Comparison of ENCODE assay signal across 1 fruit fly cellular context in genomic region chrX:8492849-8493248, dm6.
A peak's percentile ranks its signal among the peaks of the same experiment; 100 is the strongest.
TF ChIP-seq lines count a peak whose summit lies in the region.

No protein-coding gene starts in this region.

TF ChIP-seq in whole organism, embryonic, 481 proteins besides CTCF, POLR2A, EP300 and RAD21 (continued from another document and continues in another):
- TF ChIP-seq CG12769 (tag; optimal IDR thresholded peaks at IDR 0.05; lab: Kevin White, UChicago): peak; percentile 44
- TF ChIP-seq zfh2 (GFP tag; optimal IDR thresholded peaks at IDR 0.05; lab: Kevin White, UChicago): no peak
- peak; percentile 43 for TF ChIP-seq Lhr (GFP tag; optimal IDR thresholded peaks at IDR 0.05; lab: Kevin White, UChicago)
- peak in 1 of 2 experiments; percentile 85 for TF ChIP-seq bsh (GFP tag; optimal IDR thresholded peaks at IDR 0.05; lab: Kevin White, UChicago)
- peak; percentile 23; the same call in 1 of the 2 replicates for TF ChIP-seq CG9215 (GFP tag; IDR thresholded peaks at IDR 0.05; lab: Robert Waterston, UW)
- TF ChIP-seq NC2α (GFP tag; optimal IDR thresholded peaks at IDR 0.05; lab: Kevin White, UChicago): no peak
- no peak for TF ChIP-seq NC2β (GFP tag; optimal IDR thresholded peaks at IDR 0.05; lab: Kevin White, UChicago)
- TF ChIP-seq fu2 (GFP tag; optimal IDR thresholded peaks at IDR 0.05; lab: Kevin White, UChicago): no peak
- TF ChIP-seq Adf1 (GFP tag; IDR thresholded peaks at IDR 0.05; lab: Robert Waterston, UW): no peak
- TF ChIP-seq CG10366 (GFP tag; IDR thresholded peaks at IDR 0.05; lab: Robert Waterston, UW): peak; percentile 87
- TF ChIP-seq B-H2 (GFP tag; optimal IDR thresholded peaks at IDR 0.05; lab: Kevin White, UChicago): no peak
- peak; percentile 6 for TF ChIP-seq TFAM (GFP tag; optimal IDR thresholded peaks at IDR 0.05; lab: Kevin White, UChicago)
- TF ChIP-seq Eip74EF (GFP tag; optimal IDR thresholded peaks at IDR 0.05; lab: Kevin White, UChicago): peak in 1 of 2 experiments; percentile 65
- TF ChIP-seq nerfin-2 (GFP tag; IDR thresholded peaks at IDR 0.05; lab: Robert Waterston, UW; ENCODE audit: partially characterized antibody): no peak
- peak; percentile 82 for TF ChIP-seq salm (tag; optimal IDR thresholded peaks at IDR 0.05; lab: Kevin White, UChicago)
- TF ChIP-seq CG8089 (GFP tag; optimal IDR thresholded peaks at IDR 0.05; lab: Kevin White, UChicago): peak; percentile 7
- TF ChIP-seq kni (GFP tag; optimal IDR thresholded peaks at IDR 0.05; lab: Kevin White, UChicago): no peak
- TF ChIP-seq Neu2 (GFP tag; optimal IDR thresholded peaks at IDR 0.05; lab: Kevin White, UChicago; ENCODE audit: borderline replicate concordance): no peak
- TF ChIP-seq ind (GFP tag; optimal IDR thresholded peaks at IDR 0.05; lab: Kevin White, UChicago): peak; percentile 71
- no peak for TF ChIP-seq HLH4C (GFP tag; IDR thresholded peaks at IDR 0.05; lab: Robert Waterston, UW; ENCODE audit: partially characterized antibody)
- TF ChIP-seq trh (GFP tag; optimal IDR thresholded peaks at IDR 0.05; lab: Kevin White, UChicago): peak; percentile 48
- TF ChIP-seq CG6854 (GFP tag; optimal IDR thresholded peaks at IDR 0.05; lab: Kevin White, UChicago): no peak
- no peak for TF ChIP-seq Scr (GFP tag; IDR thresholded peaks at IDR 0.05; lab: Robert Waterston, UW; ENCODE audit: partially characterized antibody)
- TF ChIP-seq exex (tag; optimal IDR thresholded peaks at IDR 0.05; lab: Kevin White, UChicago): no peak
- TF ChIP-seq nom (GFP tag; optimal IDR thresholded peaks at IDR 0.05; lab: Kevin White, UChicago): peak; percentile 37
- peak; percentile 47; the same call in 1 of the 2 replicates for TF ChIP-seq wdn (GFP tag; IDR thresholded peaks at IDR 0.05; lab: Robert Waterston, UW)
- TF ChIP-seq NK7.1 (GFP tag; optimal IDR thresholded peaks at IDR 0.05; lab: Kevin White, UChicago): no peak
- TF ChIP-seq sens-2 (GFP tag; IDR thresholded peaks at IDR 0.05; lab: Robert Waterston, UW): peak; percentile 81
- peak; percentile 64 for TF ChIP-seq Ravus (GFP tag; IDR thresholded peaks at IDR 0.05; lab: Robert Waterston, UW)
- TF ChIP-seq sr (GFP tag; IDR thresholded peaks at IDR 0.05; lab: Robert Waterston, UW): peak; percentile 77; the same call in 2 of the 3 replicates
- TF ChIP-seq CG14860 (GFP tag; IDR thresholded peaks at IDR 0.05; lab: Robert Waterston, UW; ENCODE audit: partially characterized antibody): no peak
- no peak for TF ChIP-seq emc (GFP tag; optimal IDR thresholded peaks at IDR 0.05; lab: Kevin White, UChicago)
- TF ChIP-seq CG7987 (GFP tag; optimal IDR thresholded peaks at IDR 0.05; lab: Kevin White, UChicago): peak; percentile 28
- no peak for TF ChIP-seq CG13894 (tag; optimal IDR thresholded peaks at IDR 0.05; lab: Kevin White, UChicago)
- TF ChIP-seq dmrt99B (tag; optimal IDR thresholded peaks at IDR 0.05; lab: Kevin White, UChicago): peak; percentile 93
- no peak for TF ChIP-seq sc (optimal IDR thresholded peaks at IDR 0.05; lab: Kevin White, UChicago)
- TF ChIP-seq sc (GFP tag; optimal IDR thresholded peaks at IDR 0.05; lab: Kevin White, UChicago): peak; percentile 59
- TF ChIP-seq CG3065 (GFP tag; optimal IDR thresholded peaks at IDR 0.05; lab: Kevin White, UChicago): no peak
- TF ChIP-seq CG10979 (tag; optimal IDR thresholded peaks at IDR 0.05; lab: Kevin White, UChicago): peak; percentile 80
- TF ChIP-seq CG15601 (tag; optimal IDR thresholded peaks at IDR 0.05; lab: Kevin White, UChicago): peak; percentile 66
- TF ChIP-seq row (GFP tag; IDR thresholded peaks at IDR 0.05; lab: Robert Waterston, UW): peak; percentile 80
- peak; percentile 65 for TF ChIP-seq Rfx (GFP tag; IDR thresholded peaks at IDR 0.05; lab: Robert Waterston, UW)
- TF ChIP-seq CG4282 (GFP tag; optimal IDR thresholded peaks at IDR 0.05; lab: Kevin White, UChicago): no peak
- peak; percentile 68 for TF ChIP-seq CG30403 (GFP tag; optimal IDR thresholded peaks at IDR 0.05; lab: Kevin White, UChicago)
- peak; percentile 84; the same call in 2 of the 3 replicates for TF ChIP-seq so (GFP tag; IDR thresholded peaks at IDR 0.05; lab: Robert Waterston, UW)
- peak; percentile 61 for TF ChIP-seq CG11723 (GFP tag; optimal IDR thresholded peaks at IDR 0.05; lab: Kevin White, UChicago)
- TF ChIP-seq cg (GFP tag; optimal IDR thresholded peaks at IDR 0.05; lab: Kevin White, UChicago): no peak
- peak; percentile 82 for TF ChIP-seq CG2678 (tag; optimal IDR thresholded peaks at IDR 0.05; lab: Kevin White, UChicago)
- peak; percentile 80 for TF ChIP-seq CG8388 (GFP tag; optimal IDR thresholded peaks at IDR 0.05; lab: Kevin White, UChicago)
- no peak for TF ChIP-seq Usf (GFP tag; optimal IDR thresholded peaks at IDR 0.05; lab: Kevin White, UChicago)
- TF ChIP-seq HmgD (GFP tag; optimal IDR thresholded peaks at IDR 0.05; lab: Kevin White, UChicago): no peak
- no peak for TF ChIP-seq MESR4 (GFP tag; optimal IDR thresholded peaks at IDR 0.05; lab: Kevin White, UChicago)
- peak; percentile 82 for TF ChIP-seq tgo (GFP tag; IDR thresholded peaks at IDR 0.05; lab: Robert Waterston, UW)
- no peak for TF ChIP-seq pzg (GFP tag; optimal IDR thresholded peaks at IDR 0.05; lab: Kevin White, UChicago)
- peak; percentile 80 for TF ChIP-seq Nf-YA (GFP tag; IDR thresholded peaks at IDR 0.05; lab: Robert Waterston, UW)
- TF ChIP-seq H2.0 (GFP tag; IDR thresholded peaks at IDR 0.05; lab: Robert Waterston, UW): peak; percentile 82
- no peak for TF ChIP-seq CG3838 (GFP tag; optimal IDR thresholded peaks at IDR 0.05; lab: Kevin White, UChicago)
- peak; percentile 73 for TF ChIP-seq CG10209 (GFP tag; optimal IDR thresholded peaks at IDR 0.05; lab: Kevin White, UChicago)
- TF ChIP-seq psq (GFP tag; optimal IDR thresholded peaks at IDR 0.05; lab: Kevin White, UChicago): peak; percentile 5
- TF ChIP-seq Rx (GFP tag; IDR thresholded peaks at IDR 0.05; lab: Robert Waterston, UW): peak; percentile 76
- peak; percentile 68 for TF ChIP-seq croc (GFP tag; conservative IDR thresholded peaks at IDR 0.05; lab: Robert Waterston, UW)
- TF ChIP-seq ems (GFP tag; optimal IDR thresholded peaks at IDR 0.05; lab: Kevin White, UChicago): peak; percentile 39
- no peak for TF ChIP-seq cas (GFP tag; IDR thresholded peaks at IDR 0.05; lab: Robert Waterston, UW)
- TF ChIP-seq ac (GFP tag; optimal IDR thresholded peaks at IDR 0.05; lab: Kevin White, UChicago): no peak
- peak; percentile 70 for TF ChIP-seq E2f1 (GFP tag; IDR thresholded peaks at IDR 0.05; lab: Robert Waterston, UW)
- peak; percentile 78 for TF ChIP-seq CG12071 (GFP tag; optimal IDR thresholded peaks at IDR 0.05; lab: Kevin White, UChicago)
- no peak for TF ChIP-seq CG7928 (GFP tag; optimal IDR thresholded peaks at IDR 0.05; lab: Kevin White, UChicago)
- no peak for TF ChIP-seq CG17186 (GFP tag; optimal IDR thresholded peaks at IDR 0.05; lab: Kevin White, UChicago)
- peak; percentile 47 for TF ChIP-seq fd3F (GFP tag; optimal IDR thresholded peaks at IDR 0.05; lab: Kevin White, UChicago)
- TF ChIP-seq btn (GFP tag; optimal IDR thresholded peaks at IDR 0.05; lab: Kevin White, UChicago): no peak
- TF ChIP-seq gcm2 (GFP tag; optimal IDR thresholded peaks at IDR 0.05; lab: Kevin White, UChicago): no peak
- TF ChIP-seq gt (GFP tag; IDR thresholded peaks at IDR 0.05; lab: Robert Waterston, UW): 0 out of 2 replicates have a peak, but pooled peaks have one; percentile 28
- TF ChIP-seq CG16813 (GFP tag; IDR thresholded peaks at IDR 0.05; lab: Robert Waterston, UW; ENCODE audit: partially characterized antibody): no peak
- TF ChIP-seq bigmax (GFP tag; optimal IDR thresholded peaks at IDR 0.05; lab: Kevin White, UChicago): no peak
- TF ChIP-seq Tbp (GFP tag; optimal IDR thresholded peaks at IDR 0.05; lab: Kevin White, UChicago): no peak
- TF ChIP-seq Fer2 (tag; optimal IDR thresholded peaks at IDR 0.05; lab: Kevin White, UChicago): peak; percentile 35
- peak; percentile 44; the same call in 1 of the 2 replicates for TF ChIP-seq danr (GFP tag; IDR thresholded peaks at IDR 0.05; lab: Robert Waterston, UW)
- TF ChIP-seq stwl (tag; optimal IDR thresholded peaks at IDR 0.05; lab: Kevin White, UChicago): no peak
- no peak for TF ChIP-seq CG15479 (GFP tag; optimal IDR thresholded peaks at IDR 0.05; lab: Kevin White, UChicago)
- peak; percentile 46 for TF ChIP-seq Meics (GFP tag; optimal IDR thresholded peaks at IDR 0.05; lab: Kevin White, UChicago)
- TF ChIP-seq CG17568 (GFP tag; optimal IDR thresholded peaks at IDR 0.05; lab: Kevin White, UChicago): peak; percentile 39
- peak; percentile 74 for TF ChIP-seq Six4 (GFP tag; optimal IDR thresholded peaks at IDR 0.05; lab: Kevin White, UChicago)
- TF ChIP-seq tx (GFP tag; optimal IDR thresholded peaks at IDR 0.05; lab: Kevin White, UChicago): no peak
- TF ChIP-seq Atf6 (GFP tag; IDR thresholded peaks at IDR 0.05; lab: Robert Waterston, UW): peak; percentile 44; the same call in 1 of the 2 replicates
- TF ChIP-seq CG4854 (GFP tag; optimal IDR thresholded peaks at IDR 0.05; lab: Kevin White, UChicago): peak; percentile 25
- TF ChIP-seq hb (GFP tag; IDR thresholded peaks at IDR 0.05; lab: Robert Waterston, UW; ENCODE audit: partially characterized antibody): no peak
- peak; percentile 6 for TF ChIP-seq CrebB (tag; optimal IDR thresholded peaks at IDR 0.05; lab: Kevin White, UChicago)
- TF ChIP-seq Hmr (GFP tag; optimal IDR thresholded peaks at IDR 0.05; lab: Kevin White, UChicago): peak; percentile 40
- peak; percentile 83 for TF ChIP-seq dysf (GFP tag; IDR thresholded peaks at IDR 0.05; lab: Robert Waterston, UW)
- peak; percentile 64 for TF ChIP-seq E2f2 (GFP tag; IDR thresholded peaks at IDR 0.05; lab: Robert Waterston, UW)
- TF ChIP-seq Dp (GFP tag; optimal IDR thresholded peaks at IDR 0.05; lab: Kevin White, UChicago): no peak
- peak; percentile 81; the same call in 2 of the 3 replicates for TF ChIP-seq CG3726 (GFP tag; IDR thresholded peaks at IDR 0.05; lab: Robert Waterston, UW)
- no peak for TF ChIP-seq grn (GFP tag; optimal IDR thresholded peaks at IDR 0.05; lab: Kevin White, UChicago)
- peak; percentile 72 for TF ChIP-seq CG1024 (GFP tag; IDR thresholded peaks at IDR 0.05; lab: Robert Waterston, UW)
- TF ChIP-seq CG3281 (GFP tag; optimal IDR thresholded peaks at IDR 0.05; lab: Kevin White, UChicago): peak; percentile 37
- TF ChIP-seq HLH3B (GFP tag; IDR thresholded peaks at IDR 0.05; lab: Robert Waterston, UW): peak; percentile 92
- peak; percentile 85 for TF ChIP-seq fd96Cb (tag; optimal IDR thresholded peaks at IDR 0.05; lab: Kevin White, UChicago)
- TF ChIP-seq ssp (GFP tag; IDR thresholded peaks at IDR 0.05; lab: Robert Waterston, UW): peak; percentile 66
- TF ChIP-seq bcd (GFP tag; optimal IDR thresholded peaks at IDR 0.05; lab: Kevin White, UChicago): peak; percentile 56
- TF ChIP-seq CG10267 (tag; optimal IDR thresholded peaks at IDR 0.05; lab: Kevin White, UChicago): peak; percentile 54
- TF ChIP-seq pho (GFP tag; optimal IDR thresholded peaks at IDR 0.05; lab: Kevin White, UChicago): no peak
- TF ChIP-seq CG1792 (GFP tag; optimal IDR thresholded peaks at IDR 0.05; lab: Kevin White, UChicago): no peak
- TF ChIP-seq CG11504 (tag; optimal IDR thresholded peaks at IDR 0.05; lab: Kevin White, UChicago): peak; percentile 92
- TF ChIP-seq fd64A (GFP tag; optimal IDR thresholded peaks at IDR 0.05; lab: Kevin White, UChicago): peak; percentile 64
- peak; percentile 76 for TF ChIP-seq run (tag; optimal IDR thresholded peaks at IDR 0.05; lab: Kevin White, UChicago)
- TF ChIP-seq CG7556 (GFP tag; optimal IDR thresholded peaks at IDR 0.05; lab: Kevin White, UChicago): peak; percentile 42
- peak; percentile 73 for TF ChIP-seq CG1233 (GFP tag; optimal IDR thresholded peaks at IDR 0.05; lab: Kevin White, UChicago)
- TF ChIP-seq NFAT (GFP tag; IDR thresholded peaks at IDR 0.05; lab: Robert Waterston, UW): peak; percentile 45; the same call in 1 of the 2 replicates
- TF ChIP-seq MTF-1 (GFP tag; optimal IDR thresholded peaks at IDR 0.05; lab: Kevin White, UChicago; ENCODE audit: borderline replicate concordance): peak; percentile 72
- TF ChIP-seq CG9797 (GFP tag; optimal IDR thresholded peaks at IDR 0.05; lab: Kevin White, UChicago): no peak
- TF ChIP-seq ranshi (GFP tag; IDR thresholded peaks at IDR 0.05; lab: Robert Waterston, UW): peak; percentile 74; the same call in 1 of the 2 replicates
- TF ChIP-seq CG11560 (tag; IDR thresholded peaks at IDR 0.05; lab: Robert Waterston, UW): 0 out of 3 replicates have a peak, but pooled peaks have one; percentile 37
- peak; percentile 54 for TF ChIP-seq kay (GFP tag; optimal IDR thresholded peaks at IDR 0.05; lab: Kevin White, UChicago)
- TF ChIP-seq CG2199 (GFP tag; IDR thresholded peaks at IDR 0.05; lab: Robert Waterston, UW): peak; percentile 36; the same call in 1 of the 3 replicates
- TF ChIP-seq CG10654 (GFP tag; optimal IDR thresholded peaks at IDR 0.05; lab: Kevin White, UChicago): peak; percentile 64
- TF ChIP-seq dati (GFP tag; IDR thresholded peaks at IDR 0.05; lab: Robert Waterston, UW): peak; percentile 9; the same call in 1 of the 2 replicates
- no peak for TF ChIP-seq Bteb2 (GFP tag; optimal IDR thresholded peaks at IDR 0.05; lab: Kevin White, UChicago)
- TF ChIP-seq CG34224 (GFP tag; IDR thresholded peaks at IDR 0.05; lab: Robert Waterston, UW; ENCODE audit: partially characterized antibody): no peak
- peak; percentile 13 for TF ChIP-seq CG17912 (GFP tag; optimal IDR thresholded peaks at IDR 0.05; lab: Kevin White, UChicago)
- TF ChIP-seq zen2 (GFP tag; IDR thresholded peaks at IDR 0.05; lab: Robert Waterston, UW; ENCODE audit: partially characterized antibody): no peak
- peak; percentile 81 for TF ChIP-seq CG31441 (GFP tag; IDR thresholded peaks at IDR 0.05; lab: Robert Waterston, UW)
- TF ChIP-seq ham (GFP tag; IDR thresholded peaks at IDR 0.05; lab: Robert Waterston, UW): no peak
- TF ChIP-seq ERR (GFP tag; optimal IDR thresholded peaks at IDR 0.05; lab: Kevin White, UChicago): no peak
- peak; percentile 84 for TF ChIP-seq gem (tag; optimal IDR thresholded peaks at IDR 0.05; lab: Kevin White, UChicago)
- peak; percentile 39; the same call in 1 of the 2 replicates for TF ChIP-seq CG43689 (GFP tag; IDR thresholded peaks at IDR 0.05; lab: Robert Waterston, UW)
- 0 out of 2 replicates have a peak, but pooled peaks have one; percentile 31 for TF ChIP-seq al (GFP tag; IDR thresholded peaks at IDR 0.05; lab: Robert Waterston, UW)
- TF ChIP-seq nerfin-1 (tag; optimal IDR thresholded peaks at IDR 0.05; lab: Kevin White, UChicago): peak; percentile 72
- no peak for TF ChIP-seq Atf-2 (GFP tag; optimal IDR thresholded peaks at IDR 0.05; lab: Kevin White, UChicago)
- peak; percentile 45 for TF ChIP-seq zen (tag; optimal IDR thresholded peaks at IDR 0.05; lab: Kevin White, UChicago)
- no peak for TF ChIP-seq CG16779 (GFP tag; IDR thresholded peaks at IDR 0.05; lab: Robert Waterston, UW)
- peak; percentile 54 for TF ChIP-seq trem (tag; optimal IDR thresholded peaks at IDR 0.05; lab: Kevin White, UChicago)
